Fruit fly (Drosophila melanogaster) whole organism, prepupa: ENCODE results near the gene Nfs1.

ENCODE experiments used
- CG11902 ChIP-seq: fragments of 200-800 bp; sonication (Bioruptor generic); optimal IDR thresholded peaks from 3 replicates; lab custom pipeline; 2016; ENCODE audit warnings: missing biosample characterization, missing genetic modification characterization
- CG16779 ChIP-seq: fragments of 200-800 bp; sonication (Bioruptor generic); optimal IDR thresholded peaks from 3 replicates; lab custom pipeline; 2017; ENCODE audit warnings: missing biosample characterization, mild to moderate bottlenecking, missing genetic modification characterization
- CG3032 ChIP-seq: fragments of 200-800 bp; optimal IDR thresholded peaks from 2 replicates; lab custom pipeline; 2019; ENCODE audit warnings: missing biosample characterization, mild to moderate bottlenecking, missing genetic modification characterization, moderate library complexity
- CG34406 ChIP-seq: fragments of 200-800 bp; sonication (Bioruptor generic); optimal IDR thresholded peaks from 3 replicates; lab custom pipeline; 2016; ENCODE audit warnings: missing biosample characterization, missing genetic modification characterization
- Eip78C ChIP-seq: fragments of 200-800 bp; sonication (Bioruptor generic); peaks from one replicate; lab custom pipeline; 2016; ENCODE audit warnings: missing biosample characterization, missing genetic modification characterization
- Hr4 ChIP-seq: fragments of 200-800 bp; sonication (Bioruptor generic); optimal IDR thresholded peaks from 3 replicates; lab custom pipeline; 2016; ENCODE audit warnings: missing biosample characterization, missing genetic modification characterization
- Lpt ChIP-seq: fragments of 200-800 bp; sonication (Bioruptor generic); optimal IDR thresholded peaks from 3 replicates; lab custom pipeline; 2016; ENCODE audit warnings: missing biosample characterization, missing genetic modification characterization
- Met ChIP-seq: fragments of 200-800 bp; sonication (Bioruptor generic); optimal IDR thresholded peaks from 3 replicates; lab custom pipeline; 2016; ENCODE audit warnings: missing biosample characterization, missing genetic modification characterization

DNA sequence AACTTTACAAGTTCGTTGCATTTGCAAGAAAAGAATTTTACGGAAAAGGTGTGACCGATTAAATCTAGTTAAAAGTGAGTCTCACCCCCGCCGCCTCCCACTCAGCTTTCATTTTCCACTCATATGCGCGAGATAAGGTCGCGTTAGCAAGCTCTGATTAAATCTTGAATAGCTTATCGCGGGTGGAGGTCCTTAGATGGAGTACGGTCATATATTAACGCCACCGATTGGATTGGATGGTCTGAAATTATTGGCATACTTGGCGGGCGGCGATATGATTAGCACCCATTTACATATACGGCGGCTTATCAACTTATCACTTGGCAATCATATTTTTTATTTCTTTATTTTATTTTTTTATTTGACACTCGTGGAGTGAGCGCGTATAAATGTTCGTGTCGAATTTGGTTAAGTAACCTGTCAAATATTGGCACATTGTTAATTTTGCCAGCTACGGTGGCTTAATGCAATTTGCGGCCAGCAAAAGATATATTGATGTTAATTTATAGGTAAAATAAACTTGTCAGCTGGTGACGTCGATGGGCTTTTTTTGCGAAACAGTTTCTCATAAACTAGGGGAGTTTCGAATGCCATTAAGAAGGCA lies 30.2 kb downstream of the Nfs1 start:
- TF ChIP-seq CG3032 (tag; lab: Kevin White, UChicago) (no peak), Hr4 (no peak), CG11902 (GFP tag; lab: Kevin White, UChicago) (no peak), CG34406 (GFP tag; lab: Kevin White, UChicago) (no peak), Met (no peak), Eip78C (GFP tag; lab: Kevin White, UChicago) (no peak), CG16779 (no peak), Lpt (GFP tag; lab: Kevin White, UChicago) (no peak)
